Fruit fly (Drosophila melanogaster) whole organism, embryonic: ENCODE data around the gene CG14840.

Experiments
- Atf6 ChIP-seq: fragments of 200-800 bp; sonication (Bioruptor generic); IDR thresholded peaks from 2 replicates; pipeline ENCODE4 v1.3.6; 2022; ENCODE audit warnings: missing biosample characterization, missing genetic modification characterization
- CG10431 ChIP-seq: fragments of 200-800 bp; sonication (Bioruptor generic); optimal IDR thresholded peaks from 3 replicates; lab custom pipeline; 2018; ENCODE audit warnings: missing biosample characterization, mild to moderate bottlenecking, missing genetic modification characterization
- D19B ChIP-seq: fragments of 200-800 bp; sonication (Bioruptor generic); optimal IDR thresholded peaks from 2 replicates; lab custom pipeline; 2017; ENCODE audit warnings: missing biosample characterization, mild to moderate bottlenecking, missing genetic modification characterization
- Hr3 ChIP-seq: fragments of 200-800 bp; sonication (Bioruptor generic); optimal IDR thresholded peaks from 3 replicates; lab custom pipeline; 2016; ENCODE audit warnings: missing biosample characterization, missing genetic modification characterization
- dati ChIP-seq: fragments of 200-800 bp; sonication (Bioruptor generic); IDR thresholded peaks from 2 replicates; pipeline ENCODE4 v1.3.6; 2022; ENCODE audit warnings: missing biosample characterization, missing genetic modification characterization
- emc ChIP-seq: fragments of 200-800 bp; sonication (Bioruptor generic); optimal IDR thresholded peaks from 2 replicates; lab custom pipeline; 2016; ENCODE audit warnings: missing biosample characterization, missing genetic modification characterization
- pan ChIP-seq, 4 experiments: fragments of >200 bp in 3 of 4; fragments of 200-800 bp in 1 of 4; sonication (Bioruptor generic) in 1 of 4; optimal IDR thresholded peaks in 3 of 4; IDR thresholded peaks in 1 of 4; 2 replicates each; pipeline versions ENCODE4 v1.3.6 to Lab custom; 2017 to 2022; ENCODE audit warnings: missing biosample characterization in 2 of 4, missing genetic modification characterization in 2 of 4, mixed read lengths in 1 of 4

DNA sequence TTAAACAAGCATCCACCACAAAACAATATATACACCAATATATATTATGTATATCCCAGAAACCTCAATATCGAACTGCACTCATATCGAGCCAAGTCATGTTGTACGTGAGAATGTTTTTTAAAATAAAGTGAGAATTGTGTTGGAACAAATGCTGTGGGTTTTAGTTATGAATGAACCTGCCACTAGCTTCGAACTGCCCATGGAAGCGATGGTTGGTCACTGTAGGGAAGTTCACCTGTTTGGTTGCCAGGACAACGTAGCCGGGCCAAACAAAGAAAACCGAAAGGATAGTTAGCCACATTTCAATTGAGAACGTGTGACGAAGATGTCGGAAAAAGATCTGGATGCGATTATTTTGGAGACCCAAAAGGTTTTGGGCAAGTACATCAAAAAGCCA, 41.1 kb upstream of the CG14840 start, which contains the start of gene IFT54:
- TF ChIP-seq dati (GFP tag; lab: Robert Waterston, UW) = no peak
- TF ChIP-seq Atf6 (GFP tag; lab: Robert Waterston, UW) = no peak
- no peak for TF ChIP-seq emc (GFP tag; lab: Kevin White, UChicago)
- TF ChIP-seq pan (optimal IDR thresholded peaks at IDR 0.05; lab: Kevin White, UChicago) = no peak
- no peak for TF ChIP-seq pan (GFP tag; optimal IDR thresholded peaks at IDR 0.05 in 1 of 2, IDR thresholded peaks at IDR 0.05 in 1 of 2)
- TF ChIP-seq Hr3 (GFP tag; lab: Kevin White, UChicago) = no peak
- TF ChIP-seq CG10431 = no peak
- no peak for TF ChIP-seq D19B
